Fruit fly (Drosophila melanogaster) whole organism, pupa: Measurements from ENCODE around the gene CG32811.

Experiments
- CG10348 ChIP-seq: fragments of 200-800 bp; sonication (Bioruptor generic); IDR thresholded peaks from 2 replicates; pipeline ENCODE4 v1.3.6; 2022; ENCODE audit warnings: missing biosample characterization, missing genetic modification characterization
- CG12605 ChIP-seq: fragments of 200-800 bp; sonication (Bioruptor generic); IDR thresholded peaks from 2 replicates; pipeline ENCODE4 v1.3.6; 2022; ENCODE audit warnings: missing biosample characterization, missing genetic modification characterization
- CG13204 ChIP-seq: fragments of 200-800 bp; sonication (Bioruptor generic); optimal IDR thresholded peaks from 2 replicates; lab custom pipeline; 2018; ENCODE audit warnings: missing biosample characterization, mild to moderate bottlenecking, missing genetic modification characterization, moderate library complexity
- CG14655 ChIP-seq: fragments of 200-800 bp; sonication (Bioruptor generic); optimal IDR thresholded peaks from 3 replicates; lab custom pipeline; 2017; ENCODE audit warnings: mild to moderate bottlenecking, missing biosample characterization, missing genetic modification reagents, missing genetic modification characterization
- CG15710 ChIP-seq: fragments of 200-800 bp; sonication (Bioruptor generic); optimal IDR thresholded peaks from 2 replicates; lab custom pipeline; 2018; ENCODE audit warnings: missing biosample characterization, mild to moderate bottlenecking, missing genetic modification characterization, moderate library complexity
- CG17806 ChIP-seq: fragments of 200-800 bp; sonication (Bioruptor generic); optimal IDR thresholded peaks from 2 replicates; lab custom pipeline; 2018; ENCODE audit warnings: missing biosample characterization, mild to moderate bottlenecking, missing genetic modification characterization, moderate library complexity
- CG32121 ChIP-seq: fragments of 200-800 bp; sonication (Bioruptor generic); IDR thresholded peaks from 2 replicates; pipeline ENCODE4 v1.3.6; 2022; ENCODE audit warnings: missing biosample characterization, missing genetic modification characterization
- CG34367 ChIP-seq: fragments of 200-800 bp; sonication (Bioruptor generic); optimal IDR thresholded peaks from 2 replicates; lab custom pipeline; 2018; ENCODE audit warnings: missing biosample characterization, mild to moderate bottlenecking, missing genetic modification characterization
- CG4496 ChIP-seq: fragments of 200-800 bp; sonication (Bioruptor generic); IDR thresholded peaks from 3 replicates; pipeline ENCODE4 v1.3.6; 2022; ENCODE audit warnings: missing biosample characterization, missing genetic modification characterization
- CG8159 ChIP-seq: fragments of 200-800 bp; sonication (Bioruptor generic); optimal IDR thresholded peaks from 3 replicates; lab custom pipeline; 2018; ENCODE audit warnings: missing biosample characterization, mild to moderate bottlenecking, missing genetic modification characterization, moderate library complexity
- CG8301 ChIP-seq: fragments of 200-800 bp; sonication (Bioruptor generic); optimal IDR thresholded peaks from 2 replicates; lab custom pipeline; 2018; ENCODE audit warnings: missing biosample characterization, mild to moderate bottlenecking, missing genetic modification characterization
- CG9948 ChIP-seq: fragments of 200-800 bp; sonication (Bioruptor generic); optimal IDR thresholded peaks from 2 replicates; lab custom pipeline; 2018; ENCODE audit warnings: missing biosample characterization, mild to moderate bottlenecking, missing genetic modification characterization, moderate library complexity
- D1 ChIP-seq: fragments of 200-800 bp; sonication (Bioruptor generic); optimal IDR thresholded peaks from 2 replicates; lab custom pipeline; 2018; ENCODE audit warnings: missing biosample characterization, mild to moderate bottlenecking, missing genetic modification characterization, moderate library complexity
- EcR ChIP-seq: fragments of 200-800 bp; sonication (Bioruptor generic); optimal IDR thresholded peaks from 3 replicates; lab custom pipeline; 2019; ENCODE audit warnings: missing biosample characterization, missing genetic modification characterization, mild to moderate bottlenecking, moderate library complexity, missing genetic modification reagents
- Ets98B ChIP-seq: fragments of 200-800 bp; sonication (Bioruptor generic); IDR thresholded peaks from 2 replicates; pipeline ENCODE4 v1.3.6; 2022; ENCODE audit warnings: missing biosample characterization, missing genetic modification characterization
- Pif1A ChIP-seq: fragments of 200-800 bp; sonication (Bioruptor generic); optimal IDR thresholded peaks from 3 replicates; lab custom pipeline; 2016; ENCODE audit warnings: missing biosample characterization, missing genetic modification characterization
- Pif1B ChIP-seq: fragments of 200-800 bp; sonication (Bioruptor generic); optimal IDR thresholded peaks from 3 replicates; lab custom pipeline; 2016; ENCODE audit warnings: missing biosample characterization, missing genetic modification characterization
- Snoo ChIP-seq: fragments of 200-800 bp; sonication (Bioruptor generic); optimal IDR thresholded peaks from 3 replicates; lab custom pipeline; 2017; ENCODE audit warnings: missing biosample characterization, mild to moderate bottlenecking, missing genetic modification characterization, inconsistent platforms
- fd96Ca ChIP-seq: fragments of 200-800 bp; sonication (Bioruptor generic); IDR thresholded peaks from 3 replicates; pipeline ENCODE4 v1.3.6; 2022; ENCODE audit warnings: missing biosample characterization, missing genetic modification characterization
- gl ChIP-seq: fragments of 200-800 bp; sonication (Bioruptor generic); optimal IDR thresholded peaks from 2 replicates; lab custom pipeline; 2018; ENCODE audit warnings: missing biosample characterization, mild to moderate bottlenecking, missing genetic modification characterization
- rn ChIP-seq: fragments of 200-800 bp; sonication (Bioruptor generic); IDR thresholded peaks from 2 replicates; pipeline ENCODE4 v1.3.6; 2022; ENCODE audit warnings: missing biosample characterization, missing genetic modification characterization

CG32811 gene

dm6 chrX:1270183-1270582 is 28.0 kb downstream of the CG32811 start:
- no peak for TF ChIP-seq CG34367 (tag; lab: Kevin White, UChicago)
- TF ChIP-seq gl (tag; lab: Kevin White, UChicago), result no peak
- no peak for TF ChIP-seq CG32121 (GFP tag; lab: Robert Waterston, UW)
- no peak for TF ChIP-seq CG8301
- TF ChIP-seq CG15710 (tag; lab: Kevin White, UChicago), result no peak
- TF ChIP-seq CG12605 (GFP tag; lab: Robert Waterston, UW), result no peak
- no peak for TF ChIP-seq Snoo
- no peak for TF ChIP-seq CG17806 (tag; lab: Kevin White, UChicago)
- no peak for TF ChIP-seq Pif1A
- no peak for TF ChIP-seq CG13204 (GFP tag; lab: Kevin White, UChicago)
- no peak for TF ChIP-seq CG10348 (GFP tag; lab: Robert Waterston, UW)

- no peak for TF ChIP-seq Snoo
- no peak for TF ChIP-seq CG17806 (tag; lab: Kevin White, UChicago)
- 0 out of 3 replicates have a peak, but pooled peaks have one; percentile 35 for TF ChIP-seq CG4496 (GFP tag; lab: Robert Waterston, UW)
- no peak for TF ChIP-seq CG13204 (GFP tag; lab: Kevin White, UChicago)
- no peak for TF ChIP-seq CG10348 (GFP tag; lab: Robert Waterston, UW)
- TF ChIP-seq CG32121 (GFP tag; lab: Robert Waterston, UW), result 0 out of 2 replicates have a peak, but pooled peaks have one; percentile 47
- TF ChIP-seq CG8301, result no peak
These were observed 28.5 kb downstream of the CG32811 start for dm6 chrX:1269700-1270099.

- TF ChIP-seq CG4496 (GFP tag; lab: Robert Waterston, UW) (no peak), CG14655 (GFP tag; lab: Kevin White, UChicago) (no peak), Pif1B (GFP tag; lab: Kevin White, UChicago) (no peak)
These were observed 30.6 kb downstream of the CG32811 start for dm6 chrX:1267625-1268024.

dm6 chrX:1264547-1264946 is 33.6 kb downstream of the CG32811 start:
- TF ChIP-seq gl (tag; lab: Kevin White, UChicago), result no peak
- TF ChIP-seq fd96Ca (GFP tag; lab: Robert Waterston, UW), result no peak
- no peak for TF ChIP-seq CG17806 (tag; lab: Kevin White, UChicago)

dm6 chrX:1262536-1263263 is 35.5 kb downstream of the CG32811 start:
- TF ChIP-seq Snoo, result no peak
- TF ChIP-seq Pif1B (GFP tag; lab: Kevin White, UChicago), result no peak
- no peak for TF ChIP-seq CG9948 (tag; lab: Kevin White, UChicago)
- TF ChIP-seq CG14655 (GFP tag; lab: Kevin White, UChicago), result no peak
- TF ChIP-seq EcR, result no peak
- TF ChIP-seq gl (tag; lab: Kevin White, UChicago), result no peak
- no peak for TF ChIP-seq CG8159 (tag; lab: Kevin White, UChicago)
- TF ChIP-seq rn (GFP tag; lab: Robert Waterston, UW), result no peak
- TF ChIP-seq Pif1A, result no peak
- TF ChIP-seq CG10348 (GFP tag; lab: Robert Waterston, UW), result no peak
- no peak for TF ChIP-seq CG8301
- no peak for TF ChIP-seq CG17806 (tag; lab: Kevin White, UChicago)
- TF ChIP-seq CG34367 (tag; lab: Kevin White, UChicago), result no peak
- TF ChIP-seq fd96Ca (GFP tag; lab: Robert Waterston, UW), result no peak
- no peak for TF ChIP-seq CG32121 (GFP tag; lab: Robert Waterston, UW)
- no peak for TF ChIP-seq D1 (tag; lab: Kevin White, UChicago)
- no peak for TF ChIP-seq Ets98B

- TF ChIP-seq D1 (tag; lab: Kevin White, UChicago) (no peak), rn (GFP tag; lab: Robert Waterston, UW) (no peak), Ets98B (peak; percentile 40; the same call in 1 of the 2 replicates), CG10348 (GFP tag; lab: Robert Waterston, UW) (no peak), CG4496 (GFP tag; lab: Robert Waterston, UW) (no peak)
These were observed 37.9 kb downstream of the CG32811 start for dm6 chrX:1260327-1260726.

- TF ChIP-seq CG8301 (no peak), CG15710 (tag; lab: Kevin White, UChicago) (no peak), CG13204 (GFP tag; lab: Kevin White, UChicago) (no peak), CG34367 (tag; lab: Kevin White, UChicago) (no peak), CG12605 (GFP tag; lab: Robert Waterston, UW) (no peak), gl (tag; lab: Kevin White, UChicago) (no peak), CG32121 (GFP tag; lab: Robert Waterston, UW) (no peak), Pif1A (no peak), D1 (tag; lab: Kevin White, UChicago) (no peak), CG8159 (tag; lab: Kevin White, UChicago) (no peak), CG14655 (GFP tag; lab: Kevin White, UChicago) (no peak), Ets98B (no peak), fd96Ca (GFP tag; lab: Robert Waterston, UW) (no peak), CG10348 (GFP tag; lab: Robert Waterston, UW) (no peak), rn (GFP tag; lab: Robert Waterston, UW) (no peak), CG4496 (GFP tag; lab: Robert Waterston, UW) (no peak), Snoo (no peak), Pif1B (GFP tag; lab: Kevin White, UChicago) (no peak), CG9948 (tag; lab: Kevin White, UChicago) (no peak)
These were observed 41.3 kb downstream of the CG32811 start for dm6 chrX:1256742-1257441.
